Worm (Caenorhabditis elegans) whole organism, L1 larva: ENCODE results near the gene del-10.

Experiments used
- C16A3.4 ChIP-seq: fragments of 150-350 bp; optimal IDR thresholded peaks from 2 replicates; lab custom pipeline; 2014; ENCODE audit warnings: missing biosample characterization, missing genetic modification characterization
- C34B4.2 ChIP-seq: sonication (generic microtip); optimal IDR thresholded peaks from 2 replicates; lab custom pipeline; 2017; ENCODE audit warnings: mild to moderate bottlenecking, missing genetic modification characterization, missing compliant biosample characterization
- F16B12.6 ChIP-seq: fragments of 150-350 bp; optimal IDR thresholded peaks from 2 replicates; lab custom pipeline; 2014; ENCODE audit warnings: missing biosample characterization, missing genetic modification characterization
- Y116A8C.19 ChIP-seq: sonication (generic microtip); optimal IDR thresholded peaks from 2 replicates; lab custom pipeline; 2016; ENCODE audit warnings: missing compliant biosample characterization, missing genetic modification characterization, borderline replicate concordance
- blmp-1 ChIP-seq: fragments of 150-350 bp; optimal IDR thresholded peaks from 2 replicates; lab custom pipeline; 2014; ENCODE audit warnings: missing biosample characterization, missing genetic modification characterization
- ceh-8 ChIP-seq: fragments of 200-800 bp; sonication (Bioruptor generic); optimal IDR thresholded peaks from 2 replicates; lab custom pipeline; 2018; ENCODE audit warnings: mild to moderate bottlenecking, missing genetic modification characterization, moderate library complexity, missing compliant biosample characterization
- ceh-82 ChIP-seq, 3 experiments: fragments of 150-350 bp in 1 of 3; sonication (generic microtip) in 2 of 3; optimal IDR thresholded peaks; 2 replicates each; lab custom pipeline; 2014 to 2017; ENCODE audit warnings: missing biosample characterization in 3 of 3, missing genetic modification characterization in 3 of 3
- ceh-88 ChIP-seq: fragments of 200-800 bp; sonication (Bioruptor generic); IDR thresholded peaks from 2 replicates; pipeline ENCODE4 v1.3.6; 2022; ENCODE audit warnings: missing genetic modification characterization, missing compliant biosample characterization
- ceh-90 ChIP-seq: sonication (generic microtip); optimal IDR thresholded peaks from 2 replicates; lab custom pipeline; 2016; ENCODE audit warnings: missing genetic modification characterization, missing compliant biosample characterization
- ces-1 ChIP-seq: fragments of 150-350 bp; optimal IDR thresholded peaks from 2 replicates; lab custom pipeline; 2014; ENCODE audit warnings: missing biosample characterization, missing genetic modification reagents, missing genetic modification characterization
- dsc-1 ChIP-seq: sonication (generic microtip); optimal IDR thresholded peaks from 2 replicates; lab custom pipeline; 2016; ENCODE audit warnings: mild to moderate bottlenecking, missing genetic modification characterization, missing compliant biosample characterization
- efl-1 ChIP-seq, 4 experiments: fragments of 150-350 bp; optimal IDR thresholded peaks in 3 of 4; peaks in 1 of 4; 1 replicate in 1 of 4; 2 replicates in 3 of 4; lab custom pipeline; 2014; ENCODE audit warnings: missing biosample characterization in 2 of 4, missing genetic modification characterization in 2 of 4, missing genetic modification reagents in 2 of 4
- egl-13 ChIP-seq: sonication (generic microtip); optimal IDR thresholded peaks from 2 replicates; lab custom pipeline; 2016; ENCODE audit warnings: missing genotype, missing genetic modification reagents, missing genetic modification characterization, missing compliant biosample characterization
- egl-27 ChIP-seq, 2 experiments: fragments of 150-350 bp in 1 of 2; sonication (generic microtip); optimal IDR thresholded peaks; 3 replicates each; lab custom pipeline; 2017 to 2018; ENCODE audit warnings: missing biosample characterization in 2 of 2, missing genetic modification characterization in 2 of 2, missing genetic modification reagents in 2 of 2
- elt-2 ChIP-seq: sonication (generic microtip); optimal IDR thresholded peaks from 2 replicates; lab custom pipeline; 2016; ENCODE audit warnings: missing genetic modification characterization, mild to moderate bottlenecking, inconsistent platforms, missing compliant biosample characterization, missing genetic modification reagents
- elt-3 ChIP-seq, 6 experiments: fragments of 150-350 bp in 1 of 6; sonication (generic microtip); optimal IDR thresholded peaks; 2 replicates each; lab custom pipeline; 2017 to 2018; ENCODE audit warnings: missing biosample characterization in 6 of 6, missing genetic modification characterization in 6 of 6, inconsistent platforms in 1 of 6
- ets-5 ChIP-seq: fragments of 200-800 bp; sonication (Bioruptor generic); IDR thresholded peaks from 2 replicates; pipeline ENCODE4 v1.3.6; 2022; ENCODE audit warnings: missing genetic modification characterization, missing compliant biosample characterization
- fos-1 ChIP-seq: fragments of 150-350 bp; optimal IDR thresholded peaks from 2 replicates; lab custom pipeline; 2014; ENCODE audit warnings: missing biosample characterization, missing genetic modification characterization
- hpl-2 ChIP-seq: fragments of 150-350 bp; optimal IDR thresholded peaks from 2 replicates; lab custom pipeline; 2014; ENCODE audit warnings: missing biosample characterization, missing genetic modification reagents, missing genetic modification characterization
- irx-1 ChIP-seq: sonication (generic microtip); optimal IDR thresholded peaks from 2 replicates; lab custom pipeline; 2016; ENCODE audit warnings: missing genetic modification characterization, missing compliant biosample characterization
- lin-13 ChIP-seq: fragments of 150-350 bp; optimal IDR thresholded peaks from 2 replicates; lab custom pipeline; 2014; ENCODE audit warnings: missing biosample characterization, missing genetic modification reagents, missing genetic modification characterization
- lin-14 ChIP-seq: fragments of 200-800 bp; sonication (Bioruptor generic); optimal IDR thresholded peaks from 2 replicates; lab custom pipeline; 2018; ENCODE audit warnings: mild to moderate bottlenecking, missing genetic modification characterization, moderate library complexity, missing compliant biosample characterization
- lin-15B ChIP-seq: fragments of 150-350 bp; sonication (generic microtip); optimal IDR thresholded peaks from 3 replicates; lab custom pipeline; 2014; ENCODE audit warnings: missing biosample characterization, missing genetic modification characterization
- lin-35 ChIP-seq, 2 experiments: fragments of 150-350 bp; optimal IDR thresholded peaks; 2 replicates each; lab custom pipeline; 2014; ENCODE audit warnings: missing biosample characterization in 2 of 2, missing genetic modification characterization in 2 of 2, missing genetic modification reagents in 2 of 2
- lin-39 ChIP-seq: fragments of 150-350 bp; optimal IDR thresholded peaks from 2 replicates; lab custom pipeline; 2014; ENCODE audit warnings: missing biosample characterization, missing genetic modification reagents, missing genetic modification characterization
- lir-3 ChIP-seq: sonication (generic microtip); optimal IDR thresholded peaks from 2 replicates; lab custom pipeline; 2016; ENCODE audit warnings: mild to moderate bottlenecking, missing genetic modification characterization, moderate library complexity, missing compliant biosample characterization; ENCODE audit not compliant: poor library complexity
- lsy-2 ChIP-seq, 2 experiments: fragments of 150-350 bp; optimal IDR thresholded peaks; 2 replicates each; lab custom pipeline; 2014; ENCODE audit warnings: missing biosample characterization in 2 of 2, missing genetic modification characterization in 2 of 2
- mab-9 ChIP-seq: fragments of 200-800 bp; sonication (Bioruptor generic); IDR thresholded peaks from 2 replicates; pipeline ENCODE4 v1.3.6; 2022; ENCODE audit warnings: missing genetic modification reagents, missing genetic modification characterization, missing compliant biosample characterization
- mdl-1 ChIP-seq, 2 experiments: fragments of 150-350 bp; optimal IDR thresholded peaks; 2 replicates each; lab custom pipeline; 2014 to 2017; ENCODE audit warnings: missing biosample characterization in 2 of 2, missing genetic modification characterization in 2 of 2, inconsistent platforms in 1 of 2
- mef-2 ChIP-seq: fragments of 150-350 bp; optimal IDR thresholded peaks from 2 replicates; lab custom pipeline; 2014; ENCODE audit warnings: missing biosample characterization, missing genetic modification characterization
- mep-1 ChIP-seq: fragments of 150-350 bp; optimal IDR thresholded peaks from 2 replicates; lab custom pipeline; 2014; ENCODE audit warnings: missing biosample characterization, missing genetic modification characterization
- nhr-19 ChIP-seq: fragments of 200-800 bp; sonication (Bioruptor generic); conservative IDR thresholded peaks from 2 replicates; pipeline ENCODE4 v1.3.6; 2022; ENCODE audit warnings: missing genetic modification characterization, missing compliant biosample characterization
- nhr-20 ChIP-seq: sonication (generic microtip); optimal IDR thresholded peaks from 2 replicates; lab custom pipeline; 2016; ENCODE audit warnings: mild to moderate bottlenecking, missing genetic modification characterization, missing compliant biosample characterization
- nhr-237 ChIP-seq: fragments of 150-350 bp; optimal IDR thresholded peaks from 2 replicates; lab custom pipeline; 2014; ENCODE audit warnings: missing biosample characterization, missing genetic modification characterization
- nhr-47 ChIP-seq: sonication (generic microtip); optimal IDR thresholded peaks from 2 replicates; lab custom pipeline; 2016; ENCODE audit warnings: mild to moderate bottlenecking, missing genetic modification characterization, moderate library complexity, missing compliant biosample characterization
- nhr-71 ChIP-seq: sonication (generic microtip); optimal IDR thresholded peaks from 2 replicates; lab custom pipeline; 2016; ENCODE audit warnings: mild to moderate bottlenecking, missing genetic modification characterization, moderate library complexity, missing compliant biosample characterization
- nhr-85 ChIP-seq: sonication (generic microtip); peaks from one replicate; lab custom pipeline; 2016; ENCODE audit warnings: missing genetic modification characterization, inconsistent platforms, missing compliant biosample characterization
- rnt-1 ChIP-seq: sonication (generic microtip); optimal IDR thresholded peaks from 2 replicates; lab custom pipeline; 2016; ENCODE audit warnings: mild to moderate bottlenecking, missing genetic modification characterization, moderate library complexity, missing compliant biosample characterization
- skn-1 ChIP-seq: fragments of 150-350 bp; optimal IDR thresholded peaks from 2 replicates; lab custom pipeline; 2014; ENCODE audit warnings: missing biosample characterization, missing genetic modification characterization
- snpc-4 ChIP-seq: fragments of 150-350 bp; optimal IDR thresholded peaks from 2 replicates; lab custom pipeline; 2014; ENCODE audit warnings: missing biosample characterization, missing genetic modification characterization
- snu-23 ChIP-seq: sonication (generic microtip); optimal IDR thresholded peaks from 2 replicates; lab custom pipeline; 2016; ENCODE audit warnings: missing genetic modification characterization, missing compliant biosample characterization
- sup-37 ChIP-seq: fragments of 200-800 bp; sonication (Bioruptor generic); optimal IDR thresholded peaks from 2 replicates; lab custom pipeline; 2018; ENCODE audit warnings: mild to moderate bottlenecking, missing genetic modification characterization, missing compliant biosample characterization
- swsn-7 ChIP-seq: sonication (generic microtip); optimal IDR thresholded peaks from 2 replicates; lab custom pipeline; 2016; ENCODE audit warnings: missing genetic modification characterization, missing compliant biosample characterization
- unc-86 ChIP-seq: sonication (generic microtip); optimal IDR thresholded peaks from 2 replicates; lab custom pipeline; 2016; ENCODE audit warnings: missing genetic modification characterization, missing compliant biosample characterization
- unc-98 ChIP-seq: fragments of 200-800 bp; sonication (Bioruptor generic); IDR thresholded peaks from 2 replicates; pipeline ENCODE4 v1.3.6; 2022; ENCODE audit warnings: missing genetic modification characterization, missing compliant biosample characterization
- vab-15 ChIP-seq: sonication (generic microtip); optimal IDR thresholded peaks from 2 replicates; lab custom pipeline; 2017; ENCODE audit warnings: missing genotype, mild to moderate bottlenecking, missing genetic modification characterization, missing compliant biosample characterization
- ztf-11 ChIP-seq, 2 experiments: sonication (generic microtip); optimal IDR thresholded peaks; 2 replicates each; lab custom pipeline; 2016 to 2017; ENCODE audit warnings: missing genetic modification characterization in 2 of 2, missing biosample characterization in 1 of 2, missing compliant biosample characterization in 1 of 2
- ztf-4 ChIP-seq: fragments of 150-350 bp; optimal IDR thresholded peaks from 2 replicates; lab custom pipeline; 2014; ENCODE audit warnings: missing biosample characterization, missing genetic modification characterization

The del-10 gene

DNA sequence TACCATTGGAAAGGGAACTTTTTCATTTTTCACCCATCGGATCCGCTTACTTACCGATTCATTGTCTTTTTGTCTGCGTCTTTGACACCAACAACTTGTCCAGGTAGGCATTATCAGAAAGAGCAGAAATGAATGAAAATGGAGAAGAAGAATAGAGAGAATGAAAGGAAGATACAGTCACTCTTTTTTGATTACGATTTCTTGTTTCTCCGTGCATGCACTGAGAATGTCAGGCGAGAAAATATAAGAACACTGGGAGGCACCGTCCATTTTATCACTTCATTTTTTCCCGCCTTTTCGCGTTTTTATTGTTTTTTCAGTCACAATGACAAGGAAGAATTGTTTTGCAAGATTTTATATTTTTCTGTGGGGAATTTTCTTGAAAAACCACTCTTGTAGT, 12.6 kb downstream of the del-10 start:
- TF ChIP-seq elt-2 (tag; lab: Kevin White, UChicago) (peak; percentile 43), Y116A8C.19 (tag; lab: Kevin White, UChicago) (no peak)

DNA sequence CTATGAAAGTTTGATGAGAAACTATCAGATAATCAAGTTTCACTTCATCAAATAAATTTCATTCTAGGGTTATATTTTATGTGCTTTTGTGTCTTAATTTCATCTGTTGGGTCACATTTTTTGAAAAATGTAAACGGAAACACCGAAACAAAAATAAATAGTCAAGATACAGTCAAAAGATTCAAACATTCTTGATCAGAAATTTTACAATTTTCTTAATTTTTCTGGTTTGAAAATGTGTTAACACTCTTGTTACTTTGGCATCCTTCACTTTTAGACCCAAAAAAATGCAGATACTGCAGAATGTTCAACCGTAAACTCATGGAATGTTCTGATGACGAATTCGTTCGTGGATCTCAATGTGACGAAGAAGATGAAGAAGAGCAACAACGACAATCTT, 27.3 kb downstream of the del-10 start, which contains the start of gene aptf-1:
Gene aptf-1, plus strand, starts transcription at position 301 of the 400 bp plus-strand sequence.
- TF ChIP-seq lin-14 (no peak), irx-1 (no peak), egl-27 (tag; optimal IDR thresholded peaks at IDR 0.05; lab: Kevin White, UChicago) (no peak), sup-37 (GFP tag; lab: Kevin White, UChicago) (no peak), swsn-7 (no peak), lir-3 (no peak), egl-13 (no peak), ets-5 (GFP tag; lab: Robert Waterston, UW) (no peak), lin-35 (GFP tag; optimal IDR thresholded peaks at IDR 0.05; lab: Kevin White, UChicago) (no peak), nhr-237 (tag; lab: Kevin White, UChicago) (no peak), ceh-8 (GFP tag; lab: Kevin White, UChicago) (no peak), lin-39 (tag; lab: Kevin White, UChicago) (no peak), ces-1 (GFP tag; lab: Kevin White, UChicago) (no peak), mef-2 (tag; lab: Kevin White, UChicago) (no peak), dsc-1 (no peak), unc-98 (GFP tag; lab: Robert Waterston, UW) (no peak), Y116A8C.19 (tag; lab: Kevin White, UChicago) (no peak), C34B4.2 (tag; lab: Kevin White, UChicago) (no peak)

DNA sequence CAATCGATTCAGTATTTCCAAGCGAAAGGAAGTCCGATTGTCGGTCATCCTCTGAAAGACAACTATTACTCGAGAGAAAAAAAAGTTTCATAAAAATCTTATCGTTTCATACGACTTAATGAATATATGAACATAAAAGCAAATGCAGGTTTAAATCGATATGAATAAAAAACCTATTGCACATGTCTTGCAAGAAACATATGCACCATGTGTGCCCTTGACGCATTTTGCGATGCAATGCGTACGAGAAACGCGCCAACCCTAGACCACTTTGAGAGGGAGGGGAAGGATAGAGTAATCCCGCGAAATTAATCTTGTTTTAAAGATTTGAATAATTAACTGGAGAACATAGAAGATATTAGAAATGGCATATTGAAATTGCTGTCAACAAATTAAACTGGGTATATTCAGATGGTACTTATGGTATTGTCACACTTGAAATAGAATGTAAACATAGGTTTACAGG, 28.6 kb downstream of the del-10 start, which contains the start of gene atg-16.2:
Gene atg-16.2, minus strand, starts transcription at position 51 of the 466 bp plus-strand sequence.
- no peak for TF ChIP-seq vab-15 (tag; lab: Kevin White, UChicago)
- peak; percentile 22 for TF ChIP-seq snpc-4 (tag; lab: Kevin White, UChicago)
- peak; percentile 27 for TF ChIP-seq lin-15B (tag; lab: Kevin White, UChicago)
- no peak for TF ChIP-seq hpl-2 (GFP tag; lab: Kevin White, UChicago)
- TF ChIP-seq ceh-90 (tag; lab: Kevin White, UChicago), result no peak
- TF ChIP-seq nhr-71 (tag; lab: Kevin White, UChicago), result peak; percentile 59
- TF ChIP-seq egl-27 (tag; optimal IDR thresholded peaks at IDR 0.05; lab: Kevin White, UChicago), result no peak
- peak; percentile 44 for TF ChIP-seq lin-13
- peak; percentile 68 to 80 for TF ChIP-seq lsy-2 (tag; optimal IDR thresholded peaks at IDR 0.05; lab: Kevin White, UChicago)
- peak; percentile 62 to 66 for TF ChIP-seq efl-1 (optimal IDR thresholded peaks at IDR 0.05; lab: Kevin White, UChicago)
- peak; percentile 65 to 94 for TF ChIP-seq efl-1 (GFP tag; optimal IDR thresholded peaks at IDR 0.05 in 1 of 2; lab: Kevin White, UChicago)
- TF ChIP-seq mab-9 (GFP tag; lab: Robert Waterston, UW), result no peak
- peak; percentile 35; the same call in 1 of the 2 replicates for TF ChIP-seq nhr-19 (GFP tag; lab: Robert Waterston, UW)
- TF ChIP-seq lin-14, result peak; percentile 81
- peak; percentile 53 for TF ChIP-seq nhr-85
- TF ChIP-seq fos-1 (tag; lab: Kevin White, UChicago), result no peak
- TF ChIP-seq skn-1 (tag; lab: Kevin White, UChicago), result peak; percentile 41
- TF ChIP-seq blmp-1 (tag; lab: Kevin White, UChicago), result peak; percentile 70
- peak; percentile 41 for TF ChIP-seq F16B12.6
- TF ChIP-seq lin-35 (GFP tag; optimal IDR thresholded peaks at IDR 0.05; lab: Kevin White, UChicago), result peak; percentile 60 to 77
- peak; percentile 52 for TF ChIP-seq dsc-1
- TF ChIP-seq swsn-7, result peak; percentile 55
- TF ChIP-seq ceh-88 (GFP tag; lab: Robert Waterston, UW), result no peak
- peak; percentile 59 for TF ChIP-seq rnt-1 (tag; lab: Kevin White, UChicago)
- peak; percentile 10 for TF ChIP-seq nhr-47 (tag; lab: Kevin White, UChicago)
- TF ChIP-seq snu-23, result peak; percentile 66
- peak; percentile 19 for TF ChIP-seq ztf-4 (tag; lab: Kevin White, UChicago)
- peak; percentile 85 for TF ChIP-seq mep-1 (tag; lab: Kevin White, UChicago)
- peak in 1 of 2 experiments; percentile 23 for TF ChIP-seq ztf-11 (tag; optimal IDR thresholded peaks at IDR 0.05; lab: Kevin White, UChicago)
- TF ChIP-seq elt-2 (tag; lab: Kevin White, UChicago), result peak; percentile 0
- peak in 1 of 2 experiments; percentile 71 for TF ChIP-seq mdl-1 (tag; optimal IDR thresholded peaks at IDR 0.05; lab: Kevin White, UChicago)
- no peak for TF ChIP-seq unc-86
- TF ChIP-seq ceh-82 (tag; optimal IDR thresholded peaks at IDR 0.05; lab: Kevin White, UChicago), result peak in 1 of 3 experiments; percentile 25
- peak; percentile 72 for TF ChIP-seq C16A3.4 (tag; lab: Kevin White, UChicago)
- TF ChIP-seq nhr-20, result peak; percentile 62
- TF ChIP-seq elt-3 (tag; optimal IDR thresholded peaks at IDR 0.05; lab: Kevin White, UChicago), result peak in 1 of 6 experiments; percentile 30
